Worm (Caenorhabditis elegans): Measurements from ENCODE around the gene C14C11.1.
A peak's percentile ranks its signal among the peaks of the same experiment; 100 is the strongest.

C14C11.1 gene

ce11 chrV:5712189-5712588, 48.8 kb downstream of the C14C11.1 start:
- TF ChIP-seq mbf-1 (tag; optimal IDR thresholded peaks at IDR 0.05), result no peak
- TF ChIP-seq mdl-1 (tag; optimal IDR thresholded peaks at IDR 0.05), result no peak
- TF ChIP-seq dmd-4 (tag; optimal IDR thresholded peaks at IDR 0.05), result no peak
- TF ChIP-seq ztf-1 (GFP tag; conservative IDR thresholded peaks at IDR 0.05), result no peak
- no peak for TF ChIP-seq alr-1 (tag; optimal IDR thresholded peaks at IDR 0.05)
- TF ChIP-seq unc-39 (tag; optimal IDR thresholded peaks at IDR 0.05), result no peak
- TF ChIP-seq F13H6.1 (tag; optimal IDR thresholded peaks at IDR 0.05), result no peak
- TF ChIP-seq snpc-4 (tag; optimal IDR thresholded peaks at IDR 0.05), result no peak
- no peak for TF ChIP-seq aly-2 (tag; optimal IDR thresholded peaks at IDR 0.05)
- no peak for TF ChIP-seq nhr-23 (tag; optimal IDR thresholded peaks at IDR 0.05)
- TF ChIP-seq elt-3 (tag; optimal IDR thresholded peaks at IDR 0.05), result no peak
- no peak for TF ChIP-seq lin-11 (tag; optimal IDR thresholded peaks at IDR 0.05)
- TF ChIP-seq C34F6.9 (tag; optimal IDR thresholded peaks at IDR 0.05), result peak; percentile 17
- peak in 1 of 2 experiments; percentile 9 for TF ChIP-seq lsy-2 (tag; optimal IDR thresholded peaks at IDR 0.05)

- TF ChIP-seq nhr-129 (tag; optimal IDR thresholded peaks at IDR 0.05) (no peak), mdl-1 (tag; optimal IDR thresholded peaks at IDR 0.05) (peak in 1 of 2 experiments; percentile 12), crh-2 (tag; optimal IDR thresholded peaks at IDR 0.05) (peak; percentile 18), fos-1 (tag; optimal IDR thresholded peaks at IDR 0.05) (peak; percentile 78), nhr-12 (tag; optimal IDR thresholded peaks at IDR 0.05) (no peak), nhr-10 (tag; optimal IDR thresholded peaks at IDR 0.05) (no peak), R02D3.7 (tag; optimal IDR thresholded peaks at IDR 0.05) (no peak), sma-9 (GFP tag; optimal IDR thresholded peaks at IDR 0.05) (peak; percentile 50), sma-9 (tag; optimal IDR thresholded peaks at IDR 0.05) (no peak)
Measured at ce11 chrV:5712652-5713051, 49.2 kb downstream of the C14C11.1 start, which contains the start of gene gcst-1. Gene gcst-1, plus strand, starts transcription at chrV:5712928.

- TF ChIP-seq nhr-129 (tag; optimal IDR thresholded peaks at IDR 0.05), result no peak
- TF ChIP-seq nhr-10 (tag; optimal IDR thresholded peaks at IDR 0.05), result no peak
- TF ChIP-seq nhr-12 (tag; optimal IDR thresholded peaks at IDR 0.05), result no peak
- TF ChIP-seq ZK546.5 (tag; optimal IDR thresholded peaks at IDR 0.05), result no peak
- TF ChIP-seq ceh-82 (tag; optimal IDR thresholded peaks at IDR 0.05), result no peak
- no peak for TF ChIP-seq R02D3.7 (tag; optimal IDR thresholded peaks at IDR 0.05)
- TF ChIP-seq mbf-1 (tag; optimal IDR thresholded peaks at IDR 0.05), result no peak
- no peak for TF ChIP-seq lin-11 (tag; optimal IDR thresholded peaks at IDR 0.05)
- TF ChIP-seq nhr-11 (tag; optimal IDR thresholded peaks at IDR 0.05), result no peak
Measured at ce11 chrV:5713510-5713909, 50.1 kb downstream of the C14C11.1 start.
